Fruit fly (Drosophila melanogaster) whole organism, embryonic: ENCODE data around the gene CG13032.

Experiments used
- Adf1 ChIP-seq: fragments of 200-800 bp; sonication (Bioruptor generic); IDR thresholded peaks from 2 replicates; pipeline ENCODE4 v1.3.6; 2022; ENCODE audit warnings: missing biosample characterization, missing genetic modification characterization
- Atf6 ChIP-seq: fragments of 200-800 bp; sonication (Bioruptor generic); IDR thresholded peaks from 2 replicates; pipeline ENCODE4 v1.3.6; 2022; ENCODE audit warnings: missing biosample characterization, missing genetic modification characterization
- CG10431 ChIP-seq: fragments of 200-800 bp; sonication (Bioruptor generic); optimal IDR thresholded peaks from 3 replicates; lab custom pipeline; 2018; ENCODE audit warnings: missing biosample characterization, mild to moderate bottlenecking, missing genetic modification characterization
- CG10543 ChIP-seq: fragments of 200-800 bp; sonication (Bioruptor generic); optimal IDR thresholded peaks from 3 replicates; lab custom pipeline; 2017; ENCODE audit warnings: missing biosample characterization, mild to moderate bottlenecking, missing genetic modification characterization, moderate library complexity
- CG11247 ChIP-seq: fragments of 200-800 bp; sonication (Bioruptor generic); IDR thresholded peaks from 2 replicates; pipeline ENCODE4 v1.3.6; 2022; ENCODE audit warnings: missing biosample characterization, missing genetic modification characterization
- CG12071 ChIP-seq: fragments of 200-800 bp; sonication (Bioruptor generic); optimal IDR thresholded peaks from 3 replicates; lab custom pipeline; 2018; ENCODE audit warnings: missing biosample characterization, mild to moderate bottlenecking, missing genetic modification characterization
- CG12236 ChIP-seq: fragments of 200-800 bp; sonication (Bioruptor generic); optimal IDR thresholded peaks from 2 replicates; lab custom pipeline; 2016; ENCODE audit warnings: missing biosample characterization, missing genetic modification characterization
- CG16813 ChIP-seq: fragments of 200-800 bp; sonication (Bioruptor generic); IDR thresholded peaks from 3 replicates; pipeline ENCODE4 v1.3.6; 2022; ENCODE audit warnings: missing biosample characterization, missing genetic modification characterization; ENCODE audit not compliant: partially characterized antibody
- CG17568 ChIP-seq: fragments of 200-800 bp; sonication (Bioruptor generic); optimal IDR thresholded peaks from 2 replicates; lab custom pipeline; 2018; ENCODE audit warnings: missing biosample characterization, mild to moderate bottlenecking, missing genetic modification characterization, moderate library complexity
- CG31224 ChIP-seq: fragments of 200-800 bp; sonication (Bioruptor generic); IDR thresholded peaks from 2 replicates; pipeline ENCODE4 v1.3.6; 2022; ENCODE audit warnings: missing biosample characterization, missing genetic modification characterization
- CG32532 ChIP-seq: fragments of 200-800 bp; sonication (Bioruptor generic); IDR thresholded peaks from 2 replicates; pipeline ENCODE4 v1.3.6; 2022; ENCODE audit warnings: missing biosample characterization, missing genetic modification characterization
- CG3281 ChIP-seq: fragments of 200-800 bp; sonication (Bioruptor generic); optimal IDR thresholded peaks from 3 replicates; lab custom pipeline; 2017; ENCODE audit warnings: missing biosample characterization, mild to moderate bottlenecking, missing genetic modification characterization
- CG3847 ChIP-seq: fragments of 200-800 bp; sonication (Bioruptor generic); IDR thresholded peaks from 2 replicates; pipeline ENCODE4 v1.3.6; 2022; ENCODE audit warnings: missing biosample characterization, missing genetic modification characterization
- CG4282 ChIP-seq: fragments of 200-800 bp; sonication (Bioruptor generic); optimal IDR thresholded peaks from 2 replicates; lab custom pipeline; 2016; ENCODE audit warnings: missing biosample characterization, missing genetic modification characterization
- CG4360 ChIP-seq: fragments of 200-800 bp; sonication (Bioruptor generic); IDR thresholded peaks from 2 replicates; pipeline ENCODE4 v1.3.6; 2022; ENCODE audit warnings: missing biosample characterization, missing genetic modification characterization
- CG4404 ChIP-seq: fragments of 200-800 bp; sonication (Bioruptor generic); IDR thresholded peaks from 2 replicates; pipeline ENCODE4 v1.3.6; 2022; ENCODE audit warnings: missing biosample characterization, missing genetic modification characterization
- CG6254 ChIP-seq: fragments of 200-800 bp; sonication (Bioruptor generic); optimal IDR thresholded peaks from 3 replicates; lab custom pipeline; 2017; ENCODE audit warnings: mild to moderate bottlenecking, missing biosample characterization, missing genetic modification reagents, missing genetic modification characterization
- CG6689 ChIP-seq: fragments of 200-800 bp; sonication (Bioruptor generic); IDR thresholded peaks from 2 replicates; pipeline ENCODE4 v1.3.6; 2022; ENCODE audit warnings: missing biosample characterization, missing genetic modification characterization
- CG7786 ChIP-seq: fragments of 200-800 bp; sonication (Bioruptor generic); optimal IDR thresholded peaks from 2 replicates; lab custom pipeline; 2016; ENCODE audit warnings: missing biosample characterization, missing genetic modification characterization
- CG8089 ChIP-seq: fragments of 200-800 bp; sonication (Bioruptor generic); optimal IDR thresholded peaks from 3 replicates; lab custom pipeline; 2016; ENCODE audit warnings: missing biosample characterization, missing genetic modification characterization
- CG8924 ChIP-seq: fragments of 200-800 bp; optimal IDR thresholded peaks from 3 replicates; lab custom pipeline; 2019; ENCODE audit warnings: missing biosample characterization, mild to moderate bottlenecking, missing genetic modification characterization, moderate library complexity
- CHES-1-like ChIP-seq: fragments of 200-800 bp; sonication (Bioruptor generic); optimal IDR thresholded peaks from 2 replicates; lab custom pipeline; 2016; ENCODE audit warnings: missing biosample characterization, missing genetic modification characterization
- CTCF ChIP-seq: fragments of 200-800 bp; sonication (Bioruptor generic); optimal IDR thresholded peaks from 2 replicates; lab custom pipeline; 2017; ENCODE audit warnings: missing biosample characterization, mild to moderate bottlenecking, missing genetic modification characterization, moderate library complexity
- D19A ChIP-seq: fragments of 200-800 bp; optimal IDR thresholded peaks from 3 replicates; lab custom pipeline; 2019; ENCODE audit warnings: missing biosample characterization, mild to moderate bottlenecking, missing genetic modification characterization, moderate library complexity
- Dll ChIP-seq: fragments of 200-800 bp; sonication (Bioruptor generic); IDR thresholded peaks from 4 replicates; pipeline ENCODE4 v1.3.6; 2022; ENCODE audit warnings: missing biosample characterization, missing genetic modification characterization; ENCODE audit not compliant: partially characterized antibody
- Dp ChIP-seq: fragments of 200-800 bp; sonication (Bioruptor generic); optimal IDR thresholded peaks from 2 replicates; lab custom pipeline; 2018; ENCODE audit warnings: missing biosample characterization, mild to moderate bottlenecking, missing genetic modification characterization, moderate library complexity
- E2f2 ChIP-seq: fragments of 200-800 bp; sonication (Bioruptor generic); IDR thresholded peaks from 2 replicates; pipeline ENCODE4 v1.3.6; 2022; ENCODE audit warnings: missing biosample characterization, missing genetic modification characterization
- Fer3 ChIP-seq: fragments of 200-800 bp; sonication (Bioruptor generic); optimal IDR thresholded peaks from 2 replicates; lab custom pipeline; 2018; ENCODE audit warnings: missing biosample characterization, mild to moderate bottlenecking, missing genetic modification characterization, moderate library complexity
- HHEX ChIP-seq: fragments of 200-800 bp; sonication (Bioruptor generic); optimal IDR thresholded peaks from 3 replicates; lab custom pipeline; 2017; ENCODE audit warnings: missing biosample characterization, mild to moderate bottlenecking, missing genetic modification characterization, missing genetic modification reagents
- Lhr ChIP-seq: fragments of 200-800 bp; sonication (Bioruptor generic); optimal IDR thresholded peaks from 3 replicates; lab custom pipeline; 2017; ENCODE audit warnings: mild to moderate bottlenecking, missing biosample characterization, missing genetic modification reagents, missing genetic modification characterization
- ap ChIP-seq: fragments of 200-800 bp; sonication (Bioruptor generic); IDR thresholded peaks from 2 replicates; pipeline ENCODE4 v1.3.6; 2022; ENCODE audit warnings: missing biosample characterization, missing genetic modification characterization
- ara ChIP-seq: fragments of 200-800 bp; sonication (Bioruptor generic); IDR thresholded peaks from 2 replicates; pipeline ENCODE4 v1.3.6; 2022; ENCODE audit warnings: missing biosample characterization, missing genetic modification characterization
- caup ChIP-seq: fragments of 200-800 bp; sonication (Bioruptor generic); optimal IDR thresholded peaks from 3 replicates; lab custom pipeline; 2017; ENCODE audit warnings: missing biosample characterization, mild to moderate bottlenecking, missing genetic modification characterization, moderate library complexity; ENCODE audit not compliant: severe bottlenecking
- ewg ChIP-seq: fragments of 200-800 bp; sonication (Bioruptor generic); optimal IDR thresholded peaks from 3 replicates; lab custom pipeline; 2017; ENCODE audit warnings: mild to moderate bottlenecking, missing biosample characterization, missing genetic modification reagents, missing genetic modification characterization
- fru ChIP-seq: fragments of >200 bp; optimal IDR thresholded peaks from 2 replicates; lab custom pipeline; 2017
- grau ChIP-seq: fragments of 200-800 bp; optimal IDR thresholded peaks from 3 replicates; lab custom pipeline; 2019; ENCODE audit warnings: missing biosample characterization, mild to moderate bottlenecking, missing genetic modification characterization, moderate library complexity
- jigr1 ChIP-seq: fragments of 200-800 bp; sonication (Bioruptor generic); IDR thresholded peaks from 3 replicates; pipeline ENCODE4 v1.3.6; 2022; ENCODE audit warnings: missing biosample characterization, missing genetic modification characterization
- knrl ChIP-seq: fragments of 200-800 bp; sonication (Bioruptor generic); IDR thresholded peaks from 3 replicates; pipeline ENCODE4 v1.3.6; 2022; ENCODE audit warnings: missing biosample characterization, missing genetic modification characterization; ENCODE audit not compliant: partially characterized antibody
- lilli ChIP-seq: fragments of 200-800 bp; sonication (Bioruptor generic); optimal IDR thresholded peaks from 3 replicates; lab custom pipeline; 2016; ENCODE audit warnings: missing biosample characterization, missing genetic modification characterization
- phol ChIP-seq: fragments of 200-800 bp; sonication (Bioruptor generic); optimal IDR thresholded peaks from 3 replicates; lab custom pipeline; 2018; ENCODE audit warnings: missing biosample characterization, mild to moderate bottlenecking, missing genetic modification characterization, moderate library complexity
- psq ChIP-seq: fragments of 200-800 bp; sonication (Bioruptor generic); optimal IDR thresholded peaks from 2 replicates; lab custom pipeline; 2017; ENCODE audit warnings: missing biosample characterization, missing genetic modification characterization
- pum ChIP-seq: fragments of 200-800 bp; sonication (Bioruptor generic); optimal IDR thresholded peaks from 2 replicates; lab custom pipeline; 2016; ENCODE audit warnings: missing biosample characterization, missing genetic modification characterization
- ranshi ChIP-seq: fragments of 200-800 bp; sonication (Bioruptor generic); IDR thresholded peaks from 2 replicates; pipeline ENCODE4 v1.3.6; 2022; ENCODE audit warnings: missing biosample characterization, missing genetic modification characterization
- ro ChIP-seq: fragments of 200-800 bp; sonication (Bioruptor generic); IDR thresholded peaks from 2 replicates; pipeline ENCODE4 v1.3.6; 2022; ENCODE audit warnings: missing biosample characterization, missing genetic modification characterization
- seq ChIP-seq: fragments of 200-800 bp; sonication (Bioruptor generic); IDR thresholded peaks from 2 replicates; pipeline ENCODE4 v1.3.6; 2022; ENCODE audit warnings: missing biosample characterization, missing genetic modification characterization
- shn ChIP-seq: fragments of 200-800 bp; sonication (Bioruptor generic); optimal IDR thresholded peaks from 3 replicates; lab custom pipeline; 2016; ENCODE audit warnings: missing biosample characterization, missing genetic modification characterization
- sima ChIP-seq: fragments of 200-800 bp; sonication (Bioruptor generic); optimal IDR thresholded peaks from 2 replicates; lab custom pipeline; 2016; ENCODE audit warnings: missing biosample characterization, missing genetic modification characterization
- slou ChIP-seq: fragments of 200-800 bp; sonication (Bioruptor generic); optimal IDR thresholded peaks from 3 replicates; lab custom pipeline; 2016; ENCODE audit warnings: missing biosample characterization, missing genetic modification characterization
- so ChIP-seq: fragments of 200-800 bp; sonication (Bioruptor generic); IDR thresholded peaks from 3 replicates; pipeline ENCODE4 v1.3.6; 2022; ENCODE audit warnings: missing biosample characterization, missing genetic modification characterization
- toy ChIP-seq: fragments of 200-800 bp; sonication (Bioruptor generic); IDR thresholded peaks from 2 replicates; pipeline ENCODE4 v1.3.6; 2022; ENCODE audit warnings: missing biosample characterization, missing genetic modification characterization
- tx ChIP-seq: fragments of 200-800 bp; sonication (Bioruptor generic); optimal IDR thresholded peaks from 2 replicates; lab custom pipeline; 2016; ENCODE audit warnings: missing biosample characterization, missing genetic modification characterization
- zen ChIP-seq: fragments of 200-800 bp; sonication (Bioruptor generic); optimal IDR thresholded peaks from 3 replicates; lab custom pipeline; 2018; ENCODE audit warnings: missing biosample characterization, mild to moderate bottlenecking, missing genetic modification characterization, moderate library complexity
- zfh2 ChIP-seq: fragments of 200-800 bp; sonication (Bioruptor generic); optimal IDR thresholded peaks from 2 replicates; lab custom pipeline; 2016; ENCODE audit warnings: missing biosample characterization, missing genetic modification characterization

Gene CG13032

dm6 chr3L:16714193-16714538, 40.4 kb downstream of the CG13032 start (continued):
- TF ChIP-seq lilli (GFP tag; lab: Kevin White, UChicago) (no peak), CG12236 (GFP tag; lab: Kevin White, UChicago) (no peak), CG10431 (GFP tag; lab: Kevin White, UChicago) (no peak), CTCF (GFP tag; lab: Kevin White, UChicago) (no peak), ranshi (GFP tag; lab: Robert Waterston, UW) (peak; percentile 20; the same call in 1 of the 2 replicates), caup (GFP tag; lab: Kevin White, UChicago) (no peak), Dp (GFP tag; lab: Kevin White, UChicago) (no peak), Dll (GFP tag; lab: Robert Waterston, UW) (no peak), seq (GFP tag; lab: Robert Waterston, UW) (peak; percentile 35; the same call in 1 of the 2 replicates), tx (GFP tag; lab: Kevin White, UChicago) (no peak), D19A (tag; lab: Kevin White, UChicago) (no peak), CG3847 (GFP tag; lab: Robert Waterston, UW) (no peak; the same call in 1 of the 2 replicates), CG4282 (no peak), sima (GFP tag; lab: Kevin White, UChicago) (no peak), knrl (GFP tag; lab: Robert Waterston, UW) (no peak), Lhr (GFP tag; lab: Kevin White, UChicago) (no peak), Atf6 (peak; percentile 53; the same call in 1 of the 2 replicates), toy (no peak), CG4360 (GFP tag; lab: Robert Waterston, UW) (no peak), ara (GFP tag; lab: Robert Waterston, UW) (0 out of 2 replicates have a peak, but pooled peaks have one; percentile 21), Fer3 (tag; lab: Kevin White, UChicago) (no peak), CG8924 (tag; lab: Kevin White, UChicago) (no peak), CG32532 (GFP tag; lab: Robert Waterston, UW) (0 out of 2 replicates have a peak, but pooled peaks have one; percentile 16), fru (lab: Kevin White, UChicago) (no peak), HHEX (GFP tag; lab: Kevin White, UChicago) (peak; percentile 19), E2f2 (GFP tag; lab: Robert Waterston, UW) (no peak), Adf1 (GFP tag; lab: Robert Waterston, UW) (peak; percentile 46; the same call in 1 of the 2 replicates), CG6254 (GFP tag; lab: Kevin White, UChicago) (no peak), CG3281 (GFP tag; lab: Kevin White, UChicago) (no peak), shn (peak; percentile 13), so (GFP tag; lab: Robert Waterston, UW) (0 out of 3 replicates have a peak, but pooled peaks have one; percentile 3), zen (tag; lab: Kevin White, UChicago) (no peak), CG31224 (GFP tag; lab: Robert Waterston, UW) (no peak), pum (GFP tag; lab: Kevin White, UChicago) (no peak), CG4404 (GFP tag; lab: Robert Waterston, UW) (no peak), CHES-1-like (GFP tag; lab: Kevin White, UChicago) (peak; percentile 35), slou (GFP tag; lab: Kevin White, UChicago) (no peak), CG17568 (GFP tag; lab: Kevin White, UChicago) (no peak), CG10543 (GFP tag; lab: Kevin White, UChicago) (peak; percentile 37), CG12071 (GFP tag; lab: Kevin White, UChicago) (no peak), ewg (GFP tag; lab: Kevin White, UChicago) (no peak), psq (GFP tag; lab: Kevin White, UChicago) (no peak), CG16813 (no peak), ro (GFP tag; lab: Robert Waterston, UW) (no peak), jigr1 (GFP tag; lab: Robert Waterston, UW) (no peak), CG7786 (GFP tag; lab: Kevin White, UChicago) (no peak), phol (tag; lab: Kevin White, UChicago) (no peak), CG11247 (GFP tag; lab: Robert Waterston, UW) (no peak), CG8089 (GFP tag; lab: Kevin White, UChicago) (peak; percentile 24), CG6689 (GFP tag; lab: Robert Waterston, UW) (no peak), zfh2 (no peak), ap (GFP tag; lab: Robert Waterston, UW) (no peak), grau (tag; lab: Kevin White, UChicago) (peak; percentile 75)
